Worm (Caenorhabditis elegans) whole organism, midembryonic: Measurements from ENCODE around the gene soc-1.

ENCODE experiments used
- T22C8.4 ChIP-seq: fragments of 200-800 bp; sonication (Bioruptor generic); IDR thresholded peaks from 2 replicates; pipeline ENCODE4 v1.3.6; 2022; ENCODE audit warnings: missing genetic modification characterization, missing compliant biosample characterization
- cog-1 ChIP-seq: sonication (generic microtip); optimal IDR thresholded peaks from 2 replicates; lab custom pipeline; 2016; ENCODE audit warnings: missing genetic modification characterization, missing compliant biosample characterization
- flt-1 ChIP-seq: fragments of 200-800 bp; sonication (Bioruptor generic); IDR thresholded peaks from 2 replicates; pipeline ENCODE4 v1.3.6; 2022; ENCODE audit warnings: missing genetic modification characterization, missing compliant biosample characterization
- klf-2 ChIP-seq: fragments of 200-800 bp; sonication (Bioruptor generic); conservative IDR thresholded peaks from 2 replicates; pipeline ENCODE4 v1.3.6; 2022; ENCODE audit warnings: missing genetic modification reagents, missing genetic modification characterization, missing compliant biosample characterization
- med-1 ChIP-seq: sonication (generic microtip); optimal IDR thresholded peaks from 2 replicates; lab custom pipeline; 2017; ENCODE audit warnings: missing genetic modification characterization, mild to moderate bottlenecking, missing compliant biosample characterization, antibody characterized with exemption, missing genetic modification reagents; ENCODE audit not compliant: insufficient read depth
- ref-1 ChIP-seq: fragments of 200-800 bp; sonication (Bioruptor generic); conservative IDR thresholded peaks from 2 replicates; pipeline ENCODE4 v1.3.6; 2022; ENCODE audit warnings: missing genetic modification reagents, missing genetic modification characterization, missing compliant biosample characterization
- tab-1 ChIP-seq: fragments of 200-800 bp; sonication (Bioruptor generic); IDR thresholded peaks from 2 replicates; pipeline ENCODE4 v1.3.6; 2022; ENCODE audit warnings: missing genetic modification characterization, missing compliant biosample characterization
- ztf-23 ChIP-seq: fragments of 200-800 bp; sonication (Bioruptor generic); IDR thresholded peaks from 2 replicates; pipeline ENCODE4 v1.3.6; 2022; ENCODE audit warnings: missing genetic modification reagents, missing genetic modification characterization, missing compliant biosample characterization
- ztf-29 ChIP-seq: fragments of 200-800 bp; sonication (Bioruptor generic); IDR thresholded peaks from 2 replicates; pipeline ENCODE4 v1.3.6; 2022; ENCODE audit warnings: missing genetic modification reagents, missing genetic modification characterization, missing compliant biosample characterization

soc-1 gene

ce11 chrV:4691657-4692056 is 48.9 kb downstream of the soc-1 start:
- TF ChIP-seq ztf-29 (GFP tag; lab: Robert Waterston, UW) (no peak), med-1 (GFP tag; lab: Kevin White, UChicago) (no peak)

ce11 chrV:4692382-4693281 is 49.9 kb downstream of the soc-1 start, which contains the start of gene cpg-8:
cpg-8 (minus strand) TSS chrV:4692432.
- TF ChIP-seq ref-1 (no peak), ztf-29 (GFP tag; lab: Robert Waterston, UW) (no peak), ztf-23 (no peak), cog-1 (no peak)

ce11 chrV:4693282-4693588 is 50.5 kb downstream of the soc-1 start:
- TF ChIP-seq tab-1 (GFP tag; lab: Robert Waterston, UW), result no peak
- no peak for TF ChIP-seq flt-1
- TF ChIP-seq T22C8.4 (GFP tag; lab: Robert Waterston, UW), result no peak
- TF ChIP-seq cog-1, result no peak
- TF ChIP-seq med-1 (GFP tag; lab: Kevin White, UChicago), result no peak
- no peak for TF ChIP-seq ref-1
- TF ChIP-seq klf-2, result no peak

ce11 chrV:4694466-4695092 is 51.8 kb downstream of the soc-1 start:
- no peak for TF ChIP-seq T22C8.4 (GFP tag; lab: Robert Waterston, UW)
- no peak for TF ChIP-seq tab-1 (GFP tag; lab: Robert Waterston, UW)
- no peak for TF ChIP-seq ref-1
- no peak for TF ChIP-seq klf-2
- no peak for TF ChIP-seq med-1 (GFP tag; lab: Kevin White, UChicago)
- TF ChIP-seq ztf-29 (GFP tag; lab: Robert Waterston, UW), result no peak
- TF ChIP-seq flt-1, result no peak
